Fruit fly (Drosophila melanogaster): Measurements from ENCODE around the gene side-VII.

Gene side-VII

dm6 chr3R:9725121-9725956 lies 14.4 kb downstream of the side-VII start, which contains the start of gene hyd:
hyd (minus strand) TSS chr3R:9725615.
- no peak for TF ChIP-seq fru (GFP tag; optimal IDR thresholded peaks at IDR 0.05)
- TF ChIP-seq Rel (GFP tag; optimal IDR thresholded peaks at IDR 0.05) = no peak
- TF ChIP-seq Rel (tag; optimal IDR thresholded peaks at IDR 0.05) = no peak
- TF ChIP-seq N (GFP tag; optimal IDR thresholded peaks at IDR 0.05) = peak; percentile 78
- TF ChIP-seq Sp1 (GFP tag; optimal IDR thresholded peaks at IDR 0.05) = no peak
- TF ChIP-seq Dfd (GFP tag; optimal IDR thresholded peaks at IDR 0.05) = no peak
- no peak for TF ChIP-seq CG32264 (GFP tag; optimal IDR thresholded peaks at IDR 0.05)

- no peak for TF ChIP-seq dsf (GFP tag; optimal IDR thresholded peaks at IDR 0.05; ENCODE audit: borderline replicate concordance)
- TF ChIP-seq fru (GFP tag; optimal IDR thresholded peaks at IDR 0.05) = no peak
- TF ChIP-seq Hr83 (GFP tag; optimal IDR thresholded peaks at IDR 0.05; ENCODE audit: poor library complexity, severe bottlenecking) = peak; percentile 71
- TF ChIP-seq CG9705 (GFP tag; optimal IDR thresholded peaks at IDR 0.05) = peak; percentile 33
- TF ChIP-seq Abd-B (GFP tag; optimal IDR thresholded peaks at IDR 0.05) = no peak
- peak; percentile 37 for TF ChIP-seq sv (GFP tag; optimal IDR thresholded peaks at IDR 0.05)
- TF ChIP-seq dl (GFP tag; optimal IDR thresholded peaks at IDR 0.05; ENCODE audit: insufficient read depth in 1 of 2, partially characterized antibody in 2 of 2) = no peak
- no peak for TF ChIP-seq dmrt93B (GFP tag; optimal IDR thresholded peaks at IDR 0.05)
- no peak for TF ChIP-seq Myc (optimal IDR thresholded peaks at IDR 0.05)
- no peak for TF ChIP-seq usp (GFP tag; optimal IDR thresholded peaks at IDR 0.05)
- TF ChIP-seq h (GFP tag; optimal IDR thresholded peaks at IDR 0.05) = no peak
- TF ChIP-seq jim (GFP tag; optimal IDR thresholded peaks at IDR 0.05) = no peak
- peak; percentile 50 for TF ChIP-seq OdsH (GFP tag; optimal IDR thresholded peaks at IDR 0.05)
- no peak for TF ChIP-seq Sp1 (GFP tag; optimal IDR thresholded peaks at IDR 0.05)
- peak; percentile 100 for TF ChIP-seq Vsx2 (GFP tag; optimal IDR thresholded peaks at IDR 0.05; ENCODE audit: partially characterized antibody)
- no peak for TF ChIP-seq Hr78 (GFP tag; optimal IDR thresholded peaks at IDR 0.05)
- TF ChIP-seq Rel (GFP tag; optimal IDR thresholded peaks at IDR 0.05) = no peak
- TF ChIP-seq Rel (tag; optimal IDR thresholded peaks at IDR 0.05) = peak; percentile 93
- TF ChIP-seq woc (GFP tag; optimal IDR thresholded peaks at IDR 0.05) = no peak
- no peak for TF ChIP-seq Jra (GFP tag; optimal IDR thresholded peaks at IDR 0.05)
Measured at dm6 chr3R:9710886-9711285, 28.9 kb downstream of the side-VII start, which contains the start of the genes trbd and dmt. trbd (minus strand) TSS chr3R:9711037. dmt (plus strand) TSS chr3R:9711142.

- TF ChIP-seq CG32264 (GFP tag; optimal IDR thresholded peaks at IDR 0.05) (no peak), pan (optimal IDR thresholded peaks at IDR 0.05) (no peak), dmrt93B (GFP tag; optimal IDR thresholded peaks at IDR 0.05) (no peak), Sp1 (GFP tag; optimal IDR thresholded peaks at IDR 0.05) (no peak)
Measured at dm6 chr3R:9710228-9710627, 29.6 kb downstream of the side-VII start.

- TF ChIP-seq ey (GFP tag; optimal IDR thresholded peaks at IDR 0.05) (no peak), Hr83 (GFP tag; optimal IDR thresholded peaks at IDR 0.05; ENCODE audit: poor library complexity, severe bottlenecking) (peak; percentile 77), dmrt93B (GFP tag; optimal IDR thresholded peaks at IDR 0.05) (no peak), lola (GFP tag; optimal IDR thresholded peaks at IDR 0.05) (no peak), HLH106 (tag; optimal IDR thresholded peaks at IDR 0.05) (no peak), jim (GFP tag; optimal IDR thresholded peaks at IDR 0.05) (peak; percentile 95), CG9705 (GFP tag; optimal IDR thresholded peaks at IDR 0.05) (no peak), pan (optimal IDR thresholded peaks at IDR 0.05) (no peak), OdsH (GFP tag; optimal IDR thresholded peaks at IDR 0.05) (peak; percentile 5), br (GFP tag; optimal IDR thresholded peaks at IDR 0.05) (no peak), psq (GFP tag; optimal IDR thresholded peaks at IDR 0.05) (no peak), Mio (GFP tag; optimal IDR thresholded peaks at IDR 0.05) (no peak), Myc (optimal IDR thresholded peaks at IDR 0.05) (peak; percentile 86), foxo (GFP tag; optimal IDR thresholded peaks at IDR 0.05) (no peak), dsf (GFP tag; optimal IDR thresholded peaks at IDR 0.05; ENCODE audit: borderline replicate concordance) (no peak), CG32264 (GFP tag; optimal IDR thresholded peaks at IDR 0.05) (no peak), Dif (GFP tag; optimal IDR thresholded peaks at IDR 0.05; ENCODE audit: partially characterized antibody) (peak; percentile 56), Rel (GFP tag; optimal IDR thresholded peaks at IDR 0.05) (no peak), Rel (tag; optimal IDR thresholded peaks at IDR 0.05) (peak; percentile 61), Dfd (GFP tag; optimal IDR thresholded peaks at IDR 0.05) (no peak), Abd-B (GFP tag; optimal IDR thresholded peaks at IDR 0.05) (no peak), Sp1 (GFP tag; optimal IDR thresholded peaks at IDR 0.05) (peak; percentile 57), Vsx2 (GFP tag; optimal IDR thresholded peaks at IDR 0.05; ENCODE audit: partially characterized antibody) (no peak), h (GFP tag; optimal IDR thresholded peaks at IDR 0.05) (peak; percentile 57), Hr78 (GFP tag; optimal IDR thresholded peaks at IDR 0.05) (no peak), fru (GFP tag; optimal IDR thresholded peaks at IDR 0.05) (peak; percentile 71), N (GFP tag; optimal IDR thresholded peaks at IDR 0.05) (no peak), rgr (GFP tag; optimal IDR thresholded peaks at IDR 0.05) (peak; percentile 57), CrebA (GFP tag; optimal IDR thresholded peaks at IDR 0.05; ENCODE audit: borderline replicate concordance) (no peak), dl (GFP tag; optimal IDR thresholded peaks at IDR 0.05; ENCODE audit: insufficient read depth in 1 of 2, partially characterized antibody in 2 of 2) (no peak), brk (GFP tag; optimal IDR thresholded peaks at IDR 0.05) (no peak), tai (GFP tag; optimal IDR thresholded peaks at IDR 0.05) (no peak), woc (GFP tag; optimal IDR thresholded peaks at IDR 0.05) (no peak), usp (GFP tag; optimal IDR thresholded peaks at IDR 0.05) (no peak), GATAd (GFP tag; optimal IDR thresholded peaks at IDR 0.05) (no peak)
Measured at dm6 chr3R:9705008-9705628, 34.7 kb downstream of the side-VII start, which contains the start of gene Unc-115a. Unc-115a (minus strand) TSS chr3R:9705417.

All from whole organism, wandering third instar larva.